Fruit fly (Drosophila melanogaster): ENCODE data around the gene ncd.
A peak's percentile ranks its signal among the peaks of the same experiment; 100 is the strongest.

ncd gene

dm6 chr3R:29787891-29788549, 18.9 kb downstream of the ncd start (continued):
- TF ChIP-seq br (GFP tag; optimal IDR thresholded peaks at IDR 0.05) (peak; percentile 54), sage (GFP tag; optimal IDR thresholded peaks at IDR 0.05) (peak; percentile 14)

- TF ChIP-seq Dif (GFP tag; optimal IDR thresholded peaks at IDR 0.05; ENCODE audit: partially characterized antibody) (no peak), Vsx2 (GFP tag; optimal IDR thresholded peaks at IDR 0.05; ENCODE audit: partially characterized antibody) (no peak), dsf (GFP tag; optimal IDR thresholded peaks at IDR 0.05; ENCODE audit: borderline replicate concordance) (no peak), OdsH (GFP tag; optimal IDR thresholded peaks at IDR 0.05) (peak; percentile 55), Rel (GFP tag; optimal IDR thresholded peaks at IDR 0.05) (peak; percentile 13), Rel (tag; optimal IDR thresholded peaks at IDR 0.05) (peak; percentile 52), Hnf4 (GFP tag; optimal IDR thresholded peaks at IDR 0.05) (peak; percentile 75), dmrt93B (GFP tag; optimal IDR thresholded peaks at IDR 0.05) (peak; percentile 71), brk (GFP tag; optimal IDR thresholded peaks at IDR 0.05) (peak; percentile 21), pan (optimal IDR thresholded peaks at IDR 0.05) (no peak), CG32264 (GFP tag; optimal IDR thresholded peaks at IDR 0.05) (peak; percentile 59), GATAd (GFP tag; optimal IDR thresholded peaks at IDR 0.05) (no peak), jim (GFP tag; optimal IDR thresholded peaks at IDR 0.05) (no peak), Mio (GFP tag; optimal IDR thresholded peaks at IDR 0.05) (no peak), CG9705 (GFP tag; optimal IDR thresholded peaks at IDR 0.05) (no peak), Dfd (GFP tag; optimal IDR thresholded peaks at IDR 0.05) (no peak), N (GFP tag; optimal IDR thresholded peaks at IDR 0.05) (no peak), tai (GFP tag; optimal IDR thresholded peaks at IDR 0.05) (no peak), Myc (optimal IDR thresholded peaks at IDR 0.05) (no peak), usp (GFP tag; optimal IDR thresholded peaks at IDR 0.05) (no peak), Sp1 (GFP tag; optimal IDR thresholded peaks at IDR 0.05) (peak; percentile 11), Jra (GFP tag; optimal IDR thresholded peaks at IDR 0.05) (peak; percentile 27), sage (GFP tag; optimal IDR thresholded peaks at IDR 0.05) (peak; percentile 72), woc (GFP tag; optimal IDR thresholded peaks at IDR 0.05) (peak; percentile 70), Hr78 (GFP tag; optimal IDR thresholded peaks at IDR 0.05) (no peak), psq (GFP tag; optimal IDR thresholded peaks at IDR 0.05) (peak; percentile 21), br (GFP tag; optimal IDR thresholded peaks at IDR 0.05) (peak; percentile 65), rgr (GFP tag; optimal IDR thresholded peaks at IDR 0.05) (peak; percentile 55), ey (GFP tag; optimal IDR thresholded peaks at IDR 0.05) (peak; percentile 70), Hr83 (GFP tag; optimal IDR thresholded peaks at IDR 0.05; ENCODE audit: poor library complexity, severe bottlenecking) (peak; percentile 61), Abd-B (GFP tag; optimal IDR thresholded peaks at IDR 0.05) (no peak), fru (GFP tag; optimal IDR thresholded peaks at IDR 0.05) (peak; percentile 88), foxo (GFP tag; optimal IDR thresholded peaks at IDR 0.05) (peak in 1 of 2 experiments; percentile 85), HLH106 (tag; optimal IDR thresholded peaks at IDR 0.05) (peak; percentile 72), h (GFP tag; optimal IDR thresholded peaks at IDR 0.05) (peak; percentile 65)
These were observed 20.6 kb downstream of the ncd start for dm6 chr3R:29786016-29786996.

- TF ChIP-seq Vsx2 (GFP tag; optimal IDR thresholded peaks at IDR 0.05; ENCODE audit: partially characterized antibody) = no peak
- TF ChIP-seq Myc (optimal IDR thresholded peaks at IDR 0.05) = no peak
- no peak for TF ChIP-seq Hnf4 (GFP tag; optimal IDR thresholded peaks at IDR 0.05)
- TF ChIP-seq Abd-B (GFP tag; optimal IDR thresholded peaks at IDR 0.05) = no peak
- no peak for TF ChIP-seq CrebA (GFP tag; optimal IDR thresholded peaks at IDR 0.05; ENCODE audit: borderline replicate concordance)
- no peak for TF ChIP-seq N (GFP tag; optimal IDR thresholded peaks at IDR 0.05)
- TF ChIP-seq Rel (GFP tag; optimal IDR thresholded peaks at IDR 0.05) = no peak
- peak; percentile 95 for TF ChIP-seq Rel (tag; optimal IDR thresholded peaks at IDR 0.05)
- TF ChIP-seq dmrt93B (GFP tag; optimal IDR thresholded peaks at IDR 0.05) = no peak
- TF ChIP-seq Mio (GFP tag; optimal IDR thresholded peaks at IDR 0.05) = no peak
These were observed 21.7 kb downstream of the ncd start for dm6 chr3R:29785242-29785641.

All from whole organism, wandering third instar larva.